Worm (Caenorhabditis elegans): ENCODE data around the gene C17H12.5.

C17H12.5 gene

ce11 chrIV:6790438-6791124 is 26.9 kb downstream of the C17H12.5 start, which contains the start of the genes C17H12.2 and vha-8:
Gene C17H12.2, minus strand, starts transcription at chrIV:6790488.
Gene vha-8, plus strand, starts transcription at chrIV:6791074.
- TF ChIP-seq dsc-1 (tag; optimal IDR thresholded peaks at IDR 0.05) (peak; percentile 89), efl-3 (GFP tag; optimal IDR thresholded peaks at IDR 0.05) (no peak), swsn-7 (tag; optimal IDR thresholded peaks at IDR 0.05) (peak; percentile 93), unc-86 (tag; optimal IDR thresholded peaks at IDR 0.05) (peak; percentile 85), nhr-77 (tag; optimal IDR thresholded peaks at IDR 0.05) (peak; percentile 98), zip-4 (GFP tag; optimal IDR thresholded peaks at IDR 0.05) (peak; percentile 69), Y116A8C.19 (tag; optimal IDR thresholded peaks at IDR 0.05; ENCODE audit: borderline replicate concordance) (no peak), elt-2 (tag; optimal IDR thresholded peaks at IDR 0.05) (peak; percentile 7), isw-1 (GFP tag; IDR thresholded peaks at IDR 0.05) (peak; percentile 89), pag-3 (tag; optimal IDR thresholded peaks at IDR 0.05; ENCODE audit: borderline replicate concordance, insufficient read depth) (peak; percentile 66), nhr-237 (tag; optimal IDR thresholded peaks at IDR 0.05) (peak; percentile 92), ces-1 (GFP tag; optimal IDR thresholded peaks at IDR 0.05) (no peak), aly-2 (tag; optimal IDR thresholded peaks at IDR 0.05) (peak; percentile 84), sup-37 (GFP tag; optimal IDR thresholded peaks at IDR 0.05) (peak; percentile 41), ceh-88 (GFP tag; IDR thresholded peaks at IDR 0.05) (no peak; the same call in 1 of the 2 replicates), F16B12.6 (tag; optimal IDR thresholded peaks at IDR 0.05) (peak; percentile 63), lin-35 (GFP tag; optimal IDR thresholded peaks at IDR 0.05) (peak; percentile 90 to 94), vab-15 (tag; optimal IDR thresholded peaks at IDR 0.05) (peak; percentile 96), zag-1 (tag; optimal IDR thresholded peaks at IDR 0.05) (peak; percentile 75), fkh-8 (tag; optimal IDR thresholded peaks at IDR 0.05) (peak; percentile 88), lin-39 (tag; optimal IDR thresholded peaks at IDR 0.05) (peak; percentile 78), ztf-11 (tag; optimal IDR thresholded peaks at IDR 0.05) (peak in 1 of 2 experiments; percentile 55), aha-1 (tag; optimal IDR thresholded peaks at IDR 0.05) (peak; percentile 27), rnt-1 (tag; optimal IDR thresholded peaks at IDR 0.05) (peak; percentile 95), mdl-1 (tag; optimal IDR thresholded peaks at IDR 0.05) (peak in 1 of 2 experiments; percentile 85), unc-130 (tag; optimal IDR thresholded peaks at IDR 0.05) (peak; percentile 97), nhr-47 (tag; optimal IDR thresholded peaks at IDR 0.05) (peak; percentile 94), nhr-12 (tag; optimal IDR thresholded peaks at IDR 0.05) (no peak), tbx-2 (tag; optimal IDR thresholded peaks at IDR 0.05) (peak; percentile 93), mef-2 (tag; optimal IDR thresholded peaks at IDR 0.05) (peak; percentile 66), fkh-10 (GFP tag; optimal IDR thresholded peaks at IDR 0.05) (peak; percentile 55), lin-15B (tag; optimal IDR thresholded peaks at IDR 0.05) (peak; percentile 98), C16A3.4 (tag; optimal IDR thresholded peaks at IDR 0.05) (peak; percentile 98), lsy-2 (tag; optimal IDR thresholded peaks at IDR 0.05) (peak; percentile 93 to 96), nhr-84 (tag; optimal IDR thresholded peaks at IDR 0.05) (no peak), nhr-85 (tag) (peak; percentile 94), hlh-4 (tag; optimal IDR thresholded peaks at IDR 0.05) (no peak), nhr-20 (tag; optimal IDR thresholded peaks at IDR 0.05) (peak; percentile 95), ama-1 (optimal IDR thresholded peaks at IDR 0.05) (peak; percentile 29), sptf-1 (tag; optimal IDR thresholded peaks at IDR 0.05) (no peak), lin-14 (GFP tag; optimal IDR thresholded peaks at IDR 0.05) (peak; percentile 97), nhr-19 (GFP tag; conservative IDR thresholded peaks at IDR 0.05) (peak; percentile 90), irx-1 (tag; optimal IDR thresholded peaks at IDR 0.05) (peak; percentile 76), C04F5.9 (tag; optimal IDR thresholded peaks at IDR 0.05) (peak; percentile 76), hpl-2 (GFP tag; optimal IDR thresholded peaks at IDR 0.05) (peak; percentile 64), xbp-1 (tag; optimal IDR thresholded peaks at IDR 0.05) (peak; percentile 92), ceh-63 (GFP tag; optimal IDR thresholded peaks at IDR 0.05) (no peak), nhr-90 (tag; optimal IDR thresholded peaks at IDR 0.05; ENCODE audit: poor library complexity) (peak; percentile 89), jun-1 (tag; optimal IDR thresholded peaks at IDR 0.05) (peak; percentile 90), egl-27 (tag; optimal IDR thresholded peaks at IDR 0.05) (peak; percentile 38 to 76), nhr-28 (tag; optimal IDR thresholded peaks at IDR 0.05) (no peak), C34B4.2 (tag; optimal IDR thresholded peaks at IDR 0.05) (no peak)
